Fruit fly (Drosophila melanogaster) whole organism, embryonic: ENCODE measurements around the gene CG7135.

Experiments
- ATbp ChIP-seq: fragments of 200-800 bp; sonication (Bioruptor generic); optimal IDR thresholded peaks from 2 replicates; lab custom pipeline; 2017; ENCODE audit warnings: missing biosample characterization, mild to moderate bottlenecking, missing genetic modification characterization, missing genetic modification reagents
- Awh ChIP-seq: fragments of 200-800 bp; sonication (Bioruptor generic); IDR thresholded peaks from 2 replicates; pipeline ENCODE4, ENCODE4 v1.3.6; 2022; ENCODE audit warnings: missing biosample characterization, missing genetic modification characterization
- B-H1 ChIP-seq: fragments of 200-800 bp; sonication (Bioruptor generic); IDR thresholded peaks from 3 replicates; pipeline ENCODE4 v1.3.6; 2022; ENCODE audit warnings: missing biosample characterization, missing genetic modification characterization
- Blimp-1 ChIP-seq: fragments of 200-800 bp; sonication (Bioruptor generic); optimal IDR thresholded peaks from 3 replicates; lab custom pipeline; 2018; ENCODE audit warnings: missing biosample characterization, missing genetic modification characterization, mild to moderate bottlenecking, moderate library complexity, missing genetic modification reagents
- CG13123 ChIP-seq: fragments of 200-800 bp; sonication (Bioruptor generic); optimal IDR thresholded peaks from 2 replicates; lab custom pipeline; 2016; ENCODE audit warnings: missing biosample characterization, missing genetic modification characterization
- CG13424 ChIP-seq: fragments of 200-800 bp; sonication (Bioruptor generic); optimal IDR thresholded peaks from 2 replicates; lab custom pipeline; 2019; ENCODE audit warnings: missing biosample characterization, mild to moderate bottlenecking, missing genetic modification characterization, moderate library complexity
- CG14014 ChIP-seq: fragments of 200-800 bp; sonication (Bioruptor generic); IDR thresholded peaks from 2 replicates; pipeline ENCODE4 v1.3.6; 2022; ENCODE audit warnings: missing biosample characterization, missing genetic modification characterization
- CG14710 ChIP-seq: fragments of 200-800 bp; sonication (Bioruptor generic); optimal IDR thresholded peaks from 3 replicates; lab custom pipeline; 2019; ENCODE audit warnings: missing biosample characterization, mild to moderate bottlenecking, missing genetic modification characterization, moderate library complexity
- CG1602 ChIP-seq: fragments of 200-800 bp; sonication (Bioruptor generic); optimal IDR thresholded peaks from 3 replicates; lab custom pipeline; 2016; ENCODE audit warnings: missing biosample characterization, missing genetic modification characterization
- CG17361 ChIP-seq: fragments of 200-800 bp; sonication (Bioruptor generic); IDR thresholded peaks from 3 replicates; pipeline ENCODE4 v1.3.6; 2022; ENCODE audit warnings: missing biosample characterization, missing genetic modification characterization
- CG17912 ChIP-seq: fragments of 200-800 bp; sonication (Bioruptor generic); optimal IDR thresholded peaks from 2 replicates; lab custom pipeline; 2018; ENCODE audit warnings: missing biosample characterization, mild to moderate bottlenecking, missing genetic modification characterization
- CG2116 ChIP-seq: fragments of 200-800 bp; sonication (Bioruptor generic); optimal IDR thresholded peaks from 3 replicates; lab custom pipeline; 2018; ENCODE audit warnings: missing biosample characterization, mild to moderate bottlenecking, missing genetic modification characterization
- CG2120 ChIP-seq: fragments of 200-800 bp; sonication (Bioruptor generic); optimal IDR thresholded peaks from 3 replicates; lab custom pipeline; 2016; ENCODE audit warnings: missing biosample characterization, missing genetic modification characterization
- CG2199 ChIP-seq: fragments of 200-800 bp; sonication (Bioruptor generic); IDR thresholded peaks from 3 replicates; pipeline ENCODE4 v1.3.6; 2022; ENCODE audit warnings: missing biosample characterization, missing genetic modification characterization
- CG2712 ChIP-seq: fragments of 200-800 bp; optimal IDR thresholded peaks from 3 replicates; lab custom pipeline; 2019; ENCODE audit warnings: missing biosample characterization, mild to moderate bottlenecking, missing genetic modification characterization, moderate library complexity
- CG31365 ChIP-seq: fragments of 200-800 bp; sonication (Bioruptor generic); optimal IDR thresholded peaks from 2 replicates; lab custom pipeline; 2018; ENCODE audit warnings: missing biosample characterization, mild to moderate bottlenecking, missing genetic modification characterization
- CG32532 ChIP-seq: fragments of 200-800 bp; sonication (Bioruptor generic); IDR thresholded peaks from 2 replicates; pipeline ENCODE4 v1.3.6; 2022; ENCODE audit warnings: missing biosample characterization, missing genetic modification characterization
- CG3281 ChIP-seq: fragments of 200-800 bp; sonication (Bioruptor generic); optimal IDR thresholded peaks from 3 replicates; lab custom pipeline; 2017; ENCODE audit warnings: missing biosample characterization, mild to moderate bottlenecking, missing genetic modification characterization
- CG4424 ChIP-seq: fragments of 200-800 bp; sonication (Bioruptor generic); optimal IDR thresholded peaks from 3 replicates; lab custom pipeline; 2016; ENCODE audit warnings: missing biosample characterization, missing genetic modification characterization
- CG6791 ChIP-seq: fragments of 200-800 bp; sonication (Bioruptor generic); IDR thresholded peaks from 3 replicates; pipeline ENCODE4 v1.3.6; 2022; ENCODE audit warnings: missing biosample characterization, missing genetic modification characterization; ENCODE audit not compliant: partially characterized antibody
- CG8388 ChIP-seq: fragments of 200-800 bp; sonication (Bioruptor generic); optimal IDR thresholded peaks from 2 replicates; lab custom pipeline; 2019; ENCODE audit warnings: missing biosample characterization, mild to moderate bottlenecking, missing genetic modification characterization, moderate library complexity
- CoRest ChIP-seq: fragments of 200-800 bp; sonication (Bioruptor generic); optimal IDR thresholded peaks from 3 replicates; lab custom pipeline; 2018; ENCODE audit warnings: missing biosample characterization, mild to moderate bottlenecking, missing genetic modification characterization, moderate library complexity
- D19B ChIP-seq: fragments of 200-800 bp; sonication (Bioruptor generic); optimal IDR thresholded peaks from 2 replicates; lab custom pipeline; 2017; ENCODE audit warnings: missing biosample characterization, mild to moderate bottlenecking, missing genetic modification characterization
- Ets65A ChIP-seq: fragments of 200-800 bp; sonication (Bioruptor generic); peaks from one replicate; lab custom pipeline; 2016; ENCODE audit warnings: missing biosample characterization, missing genetic modification characterization
- Hr51 ChIP-seq, 2 experiments: fragments of 200-800 bp; sonication (Bioruptor generic); optimal IDR thresholded peaks; 2 replicates in 1 of 2; 3 replicates in 1 of 2; lab custom pipeline; 2016 to 2018; ENCODE audit warnings: missing biosample characterization in 2 of 2, missing genetic modification characterization in 2 of 2, mild to moderate bottlenecking in 1 of 2, moderate library complexity in 1 of 2
- Med ChIP-seq: fragments of 200-800 bp; sonication (Bioruptor generic); peaks from one replicate; lab custom pipeline; 2016; ENCODE audit warnings: missing biosample characterization, missing genetic modification characterization, mild to moderate bottlenecking, inconsistent platforms, moderate library complexity
- Ravus ChIP-seq: fragments of 200-800 bp; sonication (Bioruptor generic); IDR thresholded peaks from 2 replicates; pipeline ENCODE4 v1.3.6; 2022; ENCODE audit warnings: missing biosample characterization, missing genetic modification characterization
- Rfx ChIP-seq: fragments of 200-800 bp; sonication (Bioruptor generic); IDR thresholded peaks from 2 replicates; pipeline ENCODE4 v1.3.6; 2022; ENCODE audit warnings: missing biosample characterization, missing genetic modification characterization
- TFAM ChIP-seq: fragments of 200-800 bp; sonication (Bioruptor generic); optimal IDR thresholded peaks from 2 replicates; lab custom pipeline; 2017; ENCODE audit warnings: missing biosample characterization, missing genetic modification characterization, inconsistent platforms
- Trl ChIP-seq, 3 experiments: fragments of >200 bp in 2 of 3; fragments of 200-800 bp in 1 of 3; sonication (Bioruptor generic) in 1 of 3; optimal IDR thresholded peaks; 2 replicates in 1 of 3; 3 replicates in 2 of 3; lab custom pipeline; 2016 to 2017; ENCODE audit warnings: missing biosample characterization in 1 of 3, missing genetic modification characterization in 1 of 3
- ato ChIP-seq: fragments of 200-800 bp; sonication (Bioruptor generic); IDR thresholded peaks from 2 replicates; pipeline ENCODE4 v1.3.6; 2022; ENCODE audit warnings: missing biosample characterization, missing genetic modification characterization; ENCODE audit not compliant: partially characterized antibody
- dmrt99B ChIP-seq: fragments of 200-800 bp; sonication (Bioruptor generic); optimal IDR thresholded peaks from 2 replicates; lab custom pipeline; 2018; ENCODE audit warnings: missing biosample characterization, mild to moderate bottlenecking, missing genetic modification characterization, moderate library complexity
- fd102C ChIP-seq: fragments of 200-800 bp; sonication (Bioruptor generic); optimal IDR thresholded peaks from 2 replicates; lab custom pipeline; 2018; ENCODE audit warnings: missing biosample characterization, mild to moderate bottlenecking, missing genetic modification characterization, moderate library complexity
- fd96Cb ChIP-seq: fragments of 200-800 bp; sonication (Bioruptor generic); optimal IDR thresholded peaks from 2 replicates; lab custom pipeline; 2018; ENCODE audit warnings: missing biosample characterization, mild to moderate bottlenecking, missing genetic modification characterization, moderate library complexity
- grau ChIP-seq: fragments of 200-800 bp; optimal IDR thresholded peaks from 3 replicates; lab custom pipeline; 2019; ENCODE audit warnings: missing biosample characterization, mild to moderate bottlenecking, missing genetic modification characterization, moderate library complexity
- hb ChIP-seq: fragments of 200-800 bp; sonication (Bioruptor generic); IDR thresholded peaks from 3 replicates; pipeline ENCODE4 v1.3.6; 2022; ENCODE audit warnings: missing biosample characterization, missing genetic modification characterization; ENCODE audit not compliant: partially characterized antibody
- nerfin-2 ChIP-seq: fragments of 200-800 bp; sonication (Bioruptor generic); IDR thresholded peaks from 2 replicates; pipeline ENCODE4 v1.3.6; 2022; ENCODE audit warnings: missing biosample characterization, missing genetic modification characterization; ENCODE audit not compliant: partially characterized antibody
- ranshi ChIP-seq: fragments of 200-800 bp; sonication (Bioruptor generic); IDR thresholded peaks from 2 replicates; pipeline ENCODE4 v1.3.6; 2022; ENCODE audit warnings: missing biosample characterization, missing genetic modification characterization
- row ChIP-seq: fragments of 200-800 bp; sonication (Bioruptor generic); IDR thresholded peaks from 3 replicates; pipeline ENCODE4 v1.3.6; 2022; ENCODE audit warnings: missing biosample characterization, missing genetic modification characterization
- sens ChIP-seq: fragments of 200-800 bp; sonication (Bioruptor generic); peaks from one replicate; lab custom pipeline; 2016; ENCODE audit warnings: missing biosample characterization, missing genetic modification characterization
- slbo ChIP-seq: fragments of 200-800 bp; sonication (Bioruptor generic); IDR thresholded peaks from 2 replicates; pipeline ENCODE4 v1.3.6; 2022; ENCODE audit warnings: missing biosample characterization, missing genetic modification characterization
- sqz ChIP-seq: fragments of 200-800 bp; sonication (Bioruptor generic); optimal IDR thresholded peaks from 3 replicates; lab custom pipeline; 2018; ENCODE audit warnings: missing biosample characterization, mild to moderate bottlenecking, missing genetic modification characterization
- stc ChIP-seq: fragments of 200-800 bp; sonication (Bioruptor generic); IDR thresholded peaks from 2 replicates; pipeline ENCODE4 v1.3.6; 2022; ENCODE audit warnings: missing biosample characterization, missing genetic modification characterization
- stwl ChIP-seq: fragments of 200-800 bp; sonication (Bioruptor generic); optimal IDR thresholded peaks from 3 replicates; lab custom pipeline; 2018; ENCODE audit warnings: missing biosample characterization, mild to moderate bottlenecking, missing genetic modification characterization, moderate library complexity
- trem ChIP-seq: fragments of 200-800 bp; optimal IDR thresholded peaks from 3 replicates; lab custom pipeline; 2019; ENCODE audit warnings: missing biosample characterization, mild to moderate bottlenecking, missing genetic modification characterization, moderate library complexity

Gene CG7135

DNA sequence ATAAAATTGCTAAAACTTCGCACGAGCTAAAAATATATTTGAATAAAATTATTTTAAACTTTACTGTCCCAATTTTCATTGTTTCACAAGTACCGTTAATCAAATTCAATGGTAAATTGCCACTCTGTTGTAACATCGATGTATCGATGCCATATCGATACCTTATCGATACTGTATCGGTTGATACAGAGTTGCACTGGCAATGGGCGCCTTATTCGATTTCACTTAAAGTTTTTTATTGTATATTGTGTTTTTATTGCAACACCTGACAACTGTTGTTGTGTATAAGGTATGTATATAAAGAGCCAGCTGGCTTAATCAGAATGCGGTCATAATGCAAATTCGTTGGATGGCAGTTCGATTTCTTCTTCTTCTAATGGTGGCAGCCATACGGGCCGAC is 34.8 kb downstream of the CG7135 start, which contains the start of gene CG43229 (continued):
- TF ChIP-seq ato (peak; percentile 79), stwl (tag; lab: Kevin White, UChicago) (peak; percentile 82), fd102C (GFP tag; lab: Kevin White, UChicago) (no peak), TFAM (GFP tag; lab: Kevin White, UChicago) (no peak), CG2116 (GFP tag; lab: Kevin White, UChicago) (peak; percentile 98), nerfin-2 (GFP tag; lab: Robert Waterston, UW) (peak; percentile 71), CG6791 (GFP tag; lab: Robert Waterston, UW) (peak; percentile 90), trem (tag; lab: Kevin White, UChicago) (peak; percentile 11), slbo (GFP tag; lab: Robert Waterston, UW) (no peak)

DNA sequence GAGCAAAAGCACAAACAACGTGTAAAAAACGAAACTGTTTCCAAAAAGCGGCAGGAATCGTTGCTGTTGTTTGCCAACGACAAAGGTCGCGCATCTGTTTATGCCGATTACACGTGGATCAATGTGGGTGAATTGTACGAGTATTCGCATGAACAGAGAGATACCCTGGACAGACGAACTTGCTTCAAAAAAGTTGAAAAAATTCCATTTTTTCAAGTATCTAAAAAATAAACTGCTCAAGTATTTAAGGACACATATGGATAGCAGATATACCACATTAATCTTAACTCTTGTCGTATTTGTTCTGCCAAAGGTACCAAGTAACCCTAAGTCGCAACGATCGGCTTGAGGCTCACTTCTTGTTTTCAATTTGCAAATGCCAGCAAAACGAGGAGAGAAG is 36.5 kb downstream of the CG7135 start:
- TF ChIP-seq CG3281 (GFP tag; lab: Kevin White, UChicago): no peak
- peak; percentile 16; the same call in 1 of the 3 replicates for TF ChIP-seq row (GFP tag; lab: Robert Waterston, UW)
- peak; percentile 56 for TF ChIP-seq D19B (GFP tag; lab: Kevin White, UChicago)
- TF ChIP-seq Awh (GFP tag; lab: Robert Waterston, UW): no peak
- peak; percentile 18; the same call in 1 of the 2 replicates for TF ChIP-seq Rfx (GFP tag; lab: Robert Waterston, UW)
- TF ChIP-seq Med (GFP tag; lab: Kevin White, UChicago): peak; percentile 20
- peak; percentile 2 for TF ChIP-seq sens (GFP tag; lab: Kevin White, UChicago)

DNA sequence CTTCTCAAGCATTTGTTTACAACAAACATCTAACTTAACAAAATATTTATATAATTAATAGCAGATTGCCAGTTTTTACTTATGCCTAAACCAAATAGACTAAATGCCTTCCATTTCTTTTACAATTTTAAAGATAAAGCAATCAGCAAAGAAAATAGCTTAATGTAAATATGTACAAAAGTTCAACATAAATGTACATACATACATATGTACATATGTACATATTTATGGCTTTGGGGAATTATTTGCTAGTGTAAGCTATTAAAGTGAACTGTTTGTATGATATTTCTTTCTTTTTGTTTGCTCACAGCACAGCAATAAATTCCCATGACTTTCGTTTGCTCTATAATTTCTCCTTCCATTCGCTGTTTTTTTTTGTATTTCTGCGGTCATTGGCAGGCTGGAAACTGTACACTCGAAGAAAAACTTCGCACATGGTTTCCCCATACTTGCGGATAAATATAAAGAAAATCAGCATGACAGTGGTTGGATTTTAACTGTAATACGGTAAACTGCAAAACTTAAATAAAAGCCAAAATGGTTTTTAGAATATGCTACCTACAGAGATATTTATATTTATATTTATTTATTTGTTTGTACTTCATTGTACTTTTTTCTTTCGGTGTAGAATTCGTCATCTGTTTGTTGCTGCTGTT is 37.6 kb downstream of the CG7135 start:
- TF ChIP-seq CG14710 (tag; lab: Kevin White, UChicago) (peak; percentile 26), ATbp (GFP tag; lab: Kevin White, UChicago) (peak; percentile 53), CG31365 (no peak), sqz (no peak), CG2120 (GFP tag; lab: Kevin White, UChicago) (peak; percentile 39), CoRest (tag; lab: Kevin White, UChicago) (peak; percentile 14), dmrt99B (peak; percentile 50), grau (peak; percentile 32), CG13424 (tag; lab: Kevin White, UChicago) (peak; percentile 33), stc (GFP tag; lab: Robert Waterston, UW) (no peak), CG17361 (GFP tag; lab: Robert Waterston, UW) (peak; percentile 50; the same call in 2 of the 3 replicates), hb (no peak), Blimp-1 (GFP tag; lab: Kevin White, UChicago) (peak; percentile 51), B-H1 (GFP tag; lab: Robert Waterston, UW) (no peak; the same call in 2 of the 3 replicates), CG17912 (no peak), Ets65A (GFP tag; lab: Kevin White, UChicago) (peak; percentile 95), CG2199 (GFP tag; lab: Robert Waterston, UW) (no peak), CG13123 (GFP tag; lab: Kevin White, UChicago) (no peak), ranshi (GFP tag; lab: Robert Waterston, UW) (no peak), Med (GFP tag; lab: Kevin White, UChicago) (peak; percentile 81), CG4424 (GFP tag; lab: Kevin White, UChicago) (peak; percentile 12), fd96Cb (peak; percentile 21), Hr51 (GFP tag; optimal IDR thresholded peaks at IDR 0.05; lab: Kevin White, UChicago) (peak in 1 of 2 experiments; percentile 4), CG2712 (tag; lab: Kevin White, UChicago) (peak; percentile 6), CG32532 (GFP tag; lab: Robert Waterston, UW) (0 out of 2 replicates have a peak, but pooled peaks have one; percentile 6), stwl (tag; lab: Kevin White, UChicago) (no peak), CG8388 (GFP tag; lab: Kevin White, UChicago) (no peak), CG14014 (GFP tag; lab: Robert Waterston, UW) (0 out of 2 replicates have a peak, but pooled peaks have one; percentile 6), Trl (optimal IDR thresholded peaks at IDR 0.05; lab: Kevin White, UChicago) (no peak), Trl (GFP tag; optimal IDR thresholded peaks at IDR 0.05; lab: Kevin White, UChicago) (no peak), Ravus (GFP tag; lab: Robert Waterston, UW) (no peak), CG1602 (GFP tag; lab: Kevin White, UChicago) (peak; percentile 21)
